Worm (Caenorhabditis elegans) whole organism, young adult: ENCODE data around the gene C28C12.11.

ENCODE experiments used
- aptf-3 ChIP-seq: fragments of 200-800 bp; sonication (Bioruptor generic); IDR thresholded peaks from 2 replicates; pipeline ENCODE4 v1.3.6; 2022; ENCODE audit warnings: missing genetic modification characterization, missing compliant biosample characterization
- ceh-100 ChIP-seq: fragments of 200-800 bp; sonication (Bioruptor generic); IDR thresholded peaks from 2 replicates; pipeline ENCODE4 v1.3.6; 2022; ENCODE audit warnings: missing genetic modification reagents, missing genetic modification characterization, missing compliant biosample characterization
- mxl-1 ChIP-seq: sonication (generic microtip); optimal IDR thresholded peaks from 2 replicates; lab custom pipeline; 2016; ENCODE audit warnings: missing genetic modification characterization, missing compliant biosample characterization
- nfya-1 ChIP-seq: sonication (generic microtip); optimal IDR thresholded peaks from 2 replicates; lab custom pipeline; 2017; ENCODE audit warnings: antibody characterized with exemption, missing compliant biosample characterization, missing genetic modification characterization, borderline replicate concordance; ENCODE audit not compliant: insufficient read depth
- nhr-80 ChIP-seq: sonication (generic microtip); optimal IDR thresholded peaks from 2 replicates; lab custom pipeline; 2016; ENCODE audit warnings: missing genetic modification characterization, missing compliant biosample characterization
- rpc-1 ChIP-seq, 2 experiments: fragments of 150-350 bp in 1 of 2; sonication (generic microtip) in 1 of 2; optimal IDR thresholded peaks; 2 replicates each; lab custom pipeline; 2014 to 2018; ENCODE audit warnings: missing biosample characterization in 1 of 2, missing genetic modification characterization in 1 of 2, missing genetic modification reagents in 1 of 2, missing genotype in 1 of 2
- snpc-4 ChIP-seq, 5 experiments: fragments of 150-350 bp in 1 of 5; sonication (generic microtip) in 4 of 5; optimal IDR thresholded peaks; 2 replicates each; lab custom pipeline; 2014 to 2018; ENCODE audit warnings: missing genetic modification characterization in 5 of 5, missing biosample characterization in 3 of 5, antibody characterized with exemption in 2 of 5, mild to moderate bottlenecking in 2 of 5, missing compliant biosample characterization in 2 of 5, missing genotype in 2 of 5, moderate library complexity in 2 of 5, missing genetic modification reagents in 1 of 5
- tbx-9 ChIP-seq: sonication (generic microtip); optimal IDR thresholded peaks from 2 replicates; lab custom pipeline; 2016; ENCODE audit warnings: borderline replicate concordance, missing genetic modification characterization, inconsistent platforms, missing compliant biosample characterization
- ztf-25 ChIP-seq: fragments of 200-800 bp; sonication (Bioruptor generic); IDR thresholded peaks from 2 replicates; pipeline ENCODE4 v1.3.6; 2022; ENCODE audit warnings: missing genetic modification reagents, missing genetic modification characterization, missing compliant biosample characterization
- ztf-26 ChIP-seq: sonication (generic microtip); optimal IDR thresholded peaks from 2 replicates; lab custom pipeline; 2017; ENCODE audit warnings: missing genetic modification characterization, missing compliant biosample characterization

ce11 chrIV:8478516-8478915 lies 4.7 kb downstream of the C28C12.11 start:
- no peak for TF ChIP-seq nfya-1 (tag; lab: Kevin White, UChicago)
- TF ChIP-seq aptf-3 (GFP tag; lab: Robert Waterston, UW), result no peak
- no peak for TF ChIP-seq ztf-26 (tag; lab: Kevin White, UChicago)
- no peak for TF ChIP-seq nhr-80 (tag; lab: Kevin White, UChicago)
- no peak for TF ChIP-seq rpc-1 (optimal IDR thresholded peaks at IDR 0.05; lab: Kevin White, UChicago)
- TF ChIP-seq rpc-1 (tag; optimal IDR thresholded peaks at IDR 0.05; lab: Kevin White, UChicago), result no peak
- TF ChIP-seq ztf-25 (GFP tag; lab: Robert Waterston, UW), result no peak
- no peak for TF ChIP-seq mxl-1 (tag; lab: Kevin White, UChicago)
- TF ChIP-seq ceh-100, result no peak
- TF ChIP-seq snpc-4 (GFP tag; optimal IDR thresholded peaks at IDR 0.05; lab: Kevin White, UChicago), result no peak
- no peak for TF ChIP-seq snpc-4 (tag; optimal IDR thresholded peaks at IDR 0.05; lab: Kevin White, UChicago)
- TF ChIP-seq tbx-9 (tag; lab: Kevin White, UChicago), result no peak
